Worm (Caenorhabditis elegans): ENCODE data around the gene F10E9.5.

Gene F10E9.5

ce11 chrIII:8268296-8268695 lies 39.1 kb upstream of the F10E9.5 start, which contains the start of the genes F09G8.7 and crn-7:
Gene F09G8.7 (minus strand): TSS chrIII:8268355.
Gene crn-7 (plus strand): TSS chrIII:8268531.
- no peak for TF ChIP-seq zip-8 (tag; optimal IDR thresholded peaks at IDR 0.05)
- TF ChIP-seq mep-1 (tag; optimal IDR thresholded peaks at IDR 0.05) = peak; percentile 2
- TF ChIP-seq drap-1 (GFP tag; optimal IDR thresholded peaks at IDR 0.05) = no peak

DNA sequence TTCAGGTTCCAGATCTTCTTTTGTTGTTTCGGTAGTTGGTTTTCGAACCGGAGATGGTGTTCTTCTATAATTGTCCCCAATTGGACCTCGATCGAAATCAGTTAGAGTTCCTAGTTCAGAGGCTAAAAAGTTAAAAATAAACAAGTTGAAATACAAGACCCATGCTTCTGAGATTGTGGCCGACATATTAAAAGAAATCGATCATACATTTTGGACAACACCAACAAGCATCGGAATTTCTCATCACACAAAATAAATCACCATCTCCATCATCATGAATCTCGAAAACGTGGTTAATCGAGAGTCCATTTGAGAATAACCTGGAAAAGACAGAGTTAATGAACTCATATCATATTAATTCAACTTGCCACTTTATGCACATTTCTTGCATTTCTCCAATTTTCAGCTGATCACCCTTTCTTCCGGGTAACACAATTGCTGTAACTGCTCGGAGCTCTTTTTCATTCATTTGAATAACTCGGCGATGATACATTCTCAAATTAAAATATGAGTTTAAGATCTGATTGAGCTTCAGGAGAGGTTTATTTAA lies 35.6 kb upstream of the F10E9.5 start, which contains the start of the genes mps-4 and F09G8.10:
TSS of gene mps-4 (minus strand) at position 101 of the 550 bp plus-strand sequence.
TSS of gene F09G8.10 (minus strand) at position 500 of the 550 bp plus-strand sequence.
- TF ChIP-seq flh-1 (GFP tag; optimal IDR thresholded peaks at IDR 0.05) (no peak), unc-62 (GFP tag; optimal IDR thresholded peaks at IDR 0.05) (no peak), sem-2 (GFP tag; optimal IDR thresholded peaks at IDR 0.05) (no peak), ceh-43 (GFP tag; optimal IDR thresholded peaks at IDR 0.05) (no peak)

- TF ChIP-seq sem-2 (GFP tag; optimal IDR thresholded peaks at IDR 0.05) (no peak), nhr-76 (tag; optimal IDR thresholded peaks at IDR 0.05) (no peak), lin-13 (tag; optimal IDR thresholded peaks at IDR 0.05) (no peak), bed-3 (GFP tag; optimal IDR thresholded peaks at IDR 0.05) (no peak), nhr-12 (tag; optimal IDR thresholded peaks at IDR 0.05) (no peak), hlh-1 (tag; optimal IDR thresholded peaks at IDR 0.05) (no peak), zip-8 (tag; optimal IDR thresholded peaks at IDR 0.05) (no peak), ces-1 (GFP tag; optimal IDR thresholded peaks at IDR 0.05) (no peak), snpc-4 (tag; optimal IDR thresholded peaks at IDR 0.05) (no peak), nhr-237 (tag; optimal IDR thresholded peaks at IDR 0.05) (no peak), lin-32 (GFP tag; optimal IDR thresholded peaks at IDR 0.05) (no peak), mls-2 (tag; optimal IDR thresholded peaks at IDR 0.05) (no peak), unc-120 (tag; optimal IDR thresholded peaks at IDR 0.05; ENCODE audit: poor library complexity, severe bottlenecking) (no peak), ztf-11 (tag; optimal IDR thresholded peaks at IDR 0.05) (no peak)
Observed at ce11 chrIII:8275871-8276270, 31.5 kb upstream of the F10E9.5 start, which contains the start of gene clec-160. Gene clec-160 (minus strand): TSS chrIII:8275971.

ce11 chrIII:8278801-8279200 lies 28.6 kb upstream of the F10E9.5 start, which contains the start of gene mig-10:
Gene mig-10 (plus strand): TSS chrIII:8279101.
- no peak for TF ChIP-seq ceh-43 (GFP tag; optimal IDR thresholded peaks at IDR 0.05)
- no peak for TF ChIP-seq pha-4 (tag; optimal IDR thresholded peaks at IDR 0.05)

DNA sequence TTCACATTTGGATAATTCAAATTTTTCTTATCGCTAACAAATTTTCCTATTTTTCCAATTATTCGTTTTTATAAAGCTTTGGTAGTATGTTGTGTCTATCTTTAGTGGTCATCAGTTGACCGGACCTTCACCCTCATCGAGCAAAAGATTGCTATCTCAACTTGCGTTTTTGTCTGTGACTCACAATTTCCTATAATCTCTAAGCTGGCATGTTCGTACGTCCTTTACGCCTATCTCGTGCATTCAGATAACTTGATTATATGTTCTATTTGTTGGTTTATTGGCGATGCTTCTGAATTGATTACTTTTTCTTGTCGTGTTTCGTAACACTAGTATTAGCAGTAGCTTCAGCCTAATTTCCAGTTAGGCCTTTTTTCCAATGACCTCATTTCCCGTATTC lies 27.8 kb upstream of the F10E9.5 start:
- TF ChIP-seq nhr-28 (tag; optimal IDR thresholded peaks at IDR 0.05) = no peak
- no peak for TF ChIP-seq M03D4.4 (tag; optimal IDR thresholded peaks at IDR 0.05)
- no peak for TF ChIP-seq mls-2 (tag; optimal IDR thresholded peaks at IDR 0.05)
- no peak for TF ChIP-seq sptf-1 (tag; optimal IDR thresholded peaks at IDR 0.05)
- no peak for TF ChIP-seq blmp-1 (tag; optimal IDR thresholded peaks at IDR 0.05)
- peak; percentile 75 for TF ChIP-seq nhr-2 (tag; optimal IDR thresholded peaks at IDR 0.05)
- TF ChIP-seq ham-2 (GFP tag; optimal IDR thresholded peaks at IDR 0.05) = no peak
- TF ChIP-seq nhr-237 (tag; optimal IDR thresholded peaks at IDR 0.05) = no peak
- TF ChIP-seq sem-2 (GFP tag; optimal IDR thresholded peaks at IDR 0.05) = no peak
- TF ChIP-seq zip-8 (tag; optimal IDR thresholded peaks at IDR 0.05) = no peak
- no peak for TF ChIP-seq hlh-1 (tag; optimal IDR thresholded peaks at IDR 0.05)
- TF ChIP-seq unc-62 (GFP tag; optimal IDR thresholded peaks at IDR 0.05) = no peak
- TF ChIP-seq unc-120 (tag; optimal IDR thresholded peaks at IDR 0.05; ENCODE audit: poor library complexity, severe bottlenecking) = no peak
- TF ChIP-seq ces-1 (GFP tag; optimal IDR thresholded peaks at IDR 0.05) = peak; percentile 74
- no peak for TF ChIP-seq cnd-1 (tag; optimal IDR thresholded peaks at IDR 0.05)
- no peak for TF ChIP-seq bed-3 (GFP tag; optimal IDR thresholded peaks at IDR 0.05)
- TF ChIP-seq lin-13 (tag; optimal IDR thresholded peaks at IDR 0.05) = no peak
- no peak for TF ChIP-seq ceh-43 (GFP tag; optimal IDR thresholded peaks at IDR 0.05)
- no peak for TF ChIP-seq lsy-2 (tag; optimal IDR thresholded peaks at IDR 0.05)
- no peak for TF ChIP-seq mab-5 (tag; optimal IDR thresholded peaks at IDR 0.05)
- no peak for TF ChIP-seq drap-1 (GFP tag; optimal IDR thresholded peaks at IDR 0.05)
- peak; percentile 96 for TF ChIP-seq elt-1 (tag; optimal IDR thresholded peaks at IDR 0.05; ENCODE audit: borderline replicate concordance, insufficient read depth)
